Fruit fly (Drosophila melanogaster) whole organism, prepupa: ENCODE data around the gene CG43168.

Experiments
- Blimp-1 ChIP-seq: fragments of 200-800 bp; sonication (Bioruptor generic); optimal IDR thresholded peaks from 3 replicates; lab custom pipeline; 2017; ENCODE audit warnings: missing biosample characterization, missing genetic modification characterization, mild to moderate bottlenecking, moderate library complexity, missing genetic modification reagents
- CG10631 ChIP-seq: fragments of 200-800 bp; sonication (Bioruptor generic); optimal IDR thresholded peaks from 2 replicates; lab custom pipeline; 2016; ENCODE audit warnings: missing biosample characterization, missing genetic modification characterization
- CG10669 ChIP-seq: fragments of 200-800 bp; sonication (Bioruptor generic); optimal IDR thresholded peaks from 3 replicates; lab custom pipeline; 2018; ENCODE audit warnings: missing biosample characterization, mild to moderate bottlenecking, missing genetic modification characterization, moderate library complexity
- CG11762 ChIP-seq: fragments of 200-800 bp; sonication (Bioruptor generic); optimal IDR thresholded peaks from 3 replicates; lab custom pipeline; 2016; ENCODE audit warnings: missing biosample characterization, missing genetic modification characterization; ENCODE audit not compliant: insufficient read depth
- CG11902 ChIP-seq: fragments of 200-800 bp; sonication (Bioruptor generic); optimal IDR thresholded peaks from 3 replicates; lab custom pipeline; 2016; ENCODE audit warnings: missing biosample characterization, missing genetic modification characterization
- CG15336 ChIP-seq: fragments of 200-800 bp; sonication (Bioruptor generic); IDR thresholded peaks from 2 replicates; pipeline ENCODE4 v1.3.6; 2022; ENCODE audit warnings: missing biosample characterization, missing genetic modification characterization
- CG16779 ChIP-seq: fragments of 200-800 bp; sonication (Bioruptor generic); optimal IDR thresholded peaks from 3 replicates; lab custom pipeline; 2017; ENCODE audit warnings: missing biosample characterization, mild to moderate bottlenecking, missing genetic modification characterization
- CG31627 ChIP-seq: fragments of 200-800 bp; sonication (Bioruptor generic); optimal IDR thresholded peaks from 3 replicates; lab custom pipeline; 2016; ENCODE audit warnings: missing biosample characterization, missing genetic modification characterization
- CG32006 ChIP-seq: fragments of 200-800 bp; sonication (Bioruptor generic); optimal IDR thresholded peaks from 3 replicates; lab custom pipeline; 2017; ENCODE audit warnings: missing biosample characterization, mild to moderate bottlenecking, missing genetic modification characterization
- CG34406 ChIP-seq: fragments of 200-800 bp; sonication (Bioruptor generic); optimal IDR thresholded peaks from 3 replicates; lab custom pipeline; 2016; ENCODE audit warnings: missing biosample characterization, missing genetic modification characterization
- CG3919 ChIP-seq: fragments of 200-800 bp; sonication (Bioruptor generic); optimal IDR thresholded peaks from 3 replicates; lab custom pipeline; 2016; ENCODE audit warnings: missing biosample characterization, missing genetic modification characterization
- CG4318 ChIP-seq: fragments of 200-800 bp; sonication (Bioruptor generic); optimal IDR thresholded peaks from 3 replicates; lab custom pipeline; 2017; ENCODE audit warnings: missing biosample characterization, mild to moderate bottlenecking, missing genetic modification characterization
- CG6276 ChIP-seq: fragments of 200-800 bp; sonication (Bioruptor generic); optimal IDR thresholded peaks from 2 replicates; lab custom pipeline; 2017; ENCODE audit warnings: missing biosample characterization, mild to moderate bottlenecking, missing genetic modification characterization
- CG6792 ChIP-seq: fragments of 200-800 bp; sonication (Bioruptor generic); optimal IDR thresholded peaks from 3 replicates; lab custom pipeline; 2016; ENCODE audit warnings: missing biosample characterization, missing genetic modification characterization
- CG6808 ChIP-seq: fragments of 200-800 bp; sonication (Bioruptor generic); optimal IDR thresholded peaks from 3 replicates; lab custom pipeline; 2017; ENCODE audit warnings: missing biosample characterization, missing genetic modification characterization, mild to moderate bottlenecking, moderate library complexity, missing genetic modification reagents
- CG6854 ChIP-seq: fragments of 200-800 bp; sonication (Bioruptor generic); optimal IDR thresholded peaks from 2 replicates; lab custom pipeline; 2017; ENCODE audit warnings: missing biosample characterization, mild to moderate bottlenecking, missing genetic modification characterization
- CG7368 ChIP-seq: fragments of 200-800 bp; sonication (Bioruptor generic); optimal IDR thresholded peaks from 3 replicates; lab custom pipeline; 2016; ENCODE audit warnings: missing biosample characterization, missing genetic modification characterization
- CG8319 ChIP-seq: fragments of 200-800 bp; sonication (Bioruptor generic); optimal IDR thresholded peaks from 3 replicates; lab custom pipeline; 2016; ENCODE audit warnings: missing biosample characterization, missing genetic modification characterization
- CG8632 ChIP-seq: fragments of 200-800 bp; sonication (Bioruptor generic); optimal IDR thresholded peaks from 3 replicates; lab custom pipeline; 2016; ENCODE audit warnings: missing biosample characterization, missing genetic modification characterization
- Eip75B ChIP-seq: fragments of 200-800 bp; sonication (Bioruptor generic); optimal IDR thresholded peaks from 3 replicates; lab custom pipeline; 2016; ENCODE audit warnings: missing biosample characterization, missing genetic modification characterization
- Eip78C ChIP-seq: fragments of 200-800 bp; sonication (Bioruptor generic); peaks from one replicate; lab custom pipeline; 2016; ENCODE audit warnings: missing biosample characterization, missing genetic modification characterization
- Eip93F ChIP-seq: fragments of 200-800 bp; sonication (Bioruptor generic); optimal IDR thresholded peaks from 2 replicates; lab custom pipeline; 2016; ENCODE audit warnings: missing biosample characterization, mild to moderate bottlenecking, missing genetic modification characterization
- Ets21C ChIP-seq: fragments of 200-800 bp; sonication (Bioruptor generic); optimal IDR thresholded peaks from 3 replicates; lab custom pipeline; 2016; ENCODE audit warnings: missing biosample characterization, missing genetic modification characterization
- Ets96B ChIP-seq: fragments of 200-800 bp; optimal IDR thresholded peaks from 2 replicates; lab custom pipeline; 2019; ENCODE audit warnings: missing biosample characterization, mild to moderate bottlenecking, missing genetic modification characterization, moderate library complexity
- Gug ChIP-seq: fragments of 200-800 bp; sonication (Bioruptor generic); IDR thresholded peaks from 2 replicates; pipeline ENCODE4 v1.3.6; 2022; ENCODE audit warnings: missing biosample characterization, missing genetic modification characterization
- Hr39 ChIP-seq: fragments of 200-800 bp; sonication (Bioruptor generic); optimal IDR thresholded peaks from 2 replicates; lab custom pipeline; 2016; ENCODE audit warnings: missing biosample characterization, missing genetic modification characterization
- Hr4 ChIP-seq: fragments of 200-800 bp; sonication (Bioruptor generic); optimal IDR thresholded peaks from 3 replicates; lab custom pipeline; 2016; ENCODE audit warnings: missing biosample characterization, missing genetic modification characterization
- Met ChIP-seq: fragments of 200-800 bp; sonication (Bioruptor generic); optimal IDR thresholded peaks from 3 replicates; lab custom pipeline; 2016; ENCODE audit warnings: missing biosample characterization, missing genetic modification characterization
- Smox ChIP-seq: fragments of 200-800 bp; sonication (Bioruptor generic); optimal IDR thresholded peaks from 3 replicates; lab custom pipeline; 2016; ENCODE audit warnings: missing biosample characterization, missing genetic modification characterization
- Sox102F ChIP-seq: fragments of 200-800 bp; sonication (Bioruptor generic); optimal IDR thresholded peaks from 2 replicates; lab custom pipeline; 2016; ENCODE audit warnings: missing biosample characterization, mild to moderate bottlenecking, missing genetic modification characterization
- Sox15 ChIP-seq: fragments of 200-800 bp; sonication (Bioruptor generic); optimal IDR thresholded peaks from 3 replicates; lab custom pipeline; 2016; ENCODE audit warnings: missing biosample characterization, missing genetic modification characterization
- achi ChIP-seq: fragments of 200-800 bp; sonication (Bioruptor generic); optimal IDR thresholded peaks from 3 replicates; lab custom pipeline; 2016; ENCODE audit warnings: missing biosample characterization, missing genetic modification characterization
- acj6 ChIP-seq: fragments of 200-800 bp; sonication (Bioruptor generic); optimal IDR thresholded peaks from 3 replicates; lab custom pipeline; 2016; ENCODE audit warnings: missing biosample characterization, missing genetic modification characterization
- cyc ChIP-seq: fragments of 200-800 bp; sonication (Bioruptor generic); optimal IDR thresholded peaks from 3 replicates; lab custom pipeline; 2016; ENCODE audit warnings: missing biosample characterization, missing genetic modification characterization
- dac ChIP-seq: fragments of 200-800 bp; sonication (Bioruptor generic); optimal IDR thresholded peaks from 2 replicates; lab custom pipeline; 2017; ENCODE audit warnings: missing biosample characterization, mild to moderate bottlenecking, missing genetic modification characterization
- dsx ChIP-seq: fragments of 200-800 bp; optimal IDR thresholded peaks from 3 replicates; lab custom pipeline; 2019; ENCODE audit warnings: missing biosample characterization, mild to moderate bottlenecking, missing genetic modification characterization, moderate library complexity; ENCODE audit not compliant: poor library complexity, severe bottlenecking
- esn ChIP-seq: fragments of 200-800 bp; sonication (Bioruptor generic); optimal IDR thresholded peaks from 2 replicates; lab custom pipeline; 2016; ENCODE audit warnings: missing biosample characterization, mild to moderate bottlenecking, missing genetic modification characterization, moderate library complexity
- fd85E ChIP-seq: fragments of 200-800 bp; sonication (Bioruptor generic); optimal IDR thresholded peaks from 3 replicates; lab custom pipeline; 2016; ENCODE audit warnings: missing biosample characterization, missing genetic modification characterization
- fkh ChIP-seq: fragments of 200-800 bp; sonication (Bioruptor generic); optimal IDR thresholded peaks from 3 replicates; lab custom pipeline; 2017; ENCODE audit warnings: missing biosample characterization, mild to moderate bottlenecking, missing genetic modification characterization, moderate library complexity
- net ChIP-seq: fragments of 200-800 bp; sonication (Bioruptor generic); optimal IDR thresholded peaks from 3 replicates; lab custom pipeline; 2016; ENCODE audit warnings: missing biosample characterization, missing genetic modification characterization
- pdm3 ChIP-seq: fragments of 200-800 bp; sonication (Bioruptor generic); optimal IDR thresholded peaks from 3 replicates; lab custom pipeline; 2016; ENCODE audit warnings: missing biosample characterization, missing genetic modification characterization
- salr ChIP-seq, 2 experiments: fragments of 200-800 bp; sonication (Bioruptor generic); optimal IDR thresholded peaks; 3 replicates each; lab custom pipeline; 2016 to 2018; ENCODE audit warnings: missing biosample characterization in 2 of 2, missing genetic modification characterization in 2 of 2, mild to moderate bottlenecking in 1 of 2
- spab ChIP-seq: fragments of 200-800 bp; sonication (Bioruptor generic); optimal IDR thresholded peaks from 2 replicates; lab custom pipeline; 2017; ENCODE audit warnings: missing biosample characterization, mild to moderate bottlenecking, missing genetic modification characterization, missing genetic modification reagents
- svp ChIP-seq: fragments of 200-800 bp; sonication (Bioruptor generic); peaks from one replicate; lab custom pipeline; 2016; ENCODE audit warnings: missing biosample characterization, missing genetic modification characterization
- vri ChIP-seq: fragments of 200-800 bp; sonication (Bioruptor generic); optimal IDR thresholded peaks from 3 replicates; lab custom pipeline; 2016; ENCODE audit warnings: missing biosample characterization, mild to moderate bottlenecking, missing genetic modification characterization

The CG43168 gene

DNA sequence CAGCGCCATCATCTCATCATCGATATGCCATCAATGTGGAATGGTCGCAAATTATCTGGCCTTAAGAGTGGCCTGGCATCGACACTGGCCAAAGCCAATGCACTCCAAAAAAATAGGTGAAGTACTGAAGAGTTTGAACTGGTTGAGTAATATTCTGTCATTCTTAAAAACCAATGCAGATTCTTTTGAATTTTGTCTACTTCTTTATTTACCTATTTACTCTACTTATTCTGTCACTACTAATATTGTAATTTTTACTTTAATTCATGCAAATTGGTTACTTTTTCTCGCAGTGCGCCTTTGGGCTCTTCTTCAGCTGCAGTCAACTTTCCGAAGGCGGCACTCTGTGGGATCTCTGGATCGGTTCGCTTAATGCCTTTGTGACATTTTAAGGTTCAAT, 6.6 kb upstream of the CG43168 start (continued):
- TF ChIP-seq esn (GFP tag; lab: Kevin White, UChicago) (peak; percentile 66), fd85E (GFP tag; lab: Kevin White, UChicago) (no peak), vri (GFP tag; lab: Kevin White, UChicago) (peak; percentile 7), CG6808 (GFP tag; lab: Kevin White, UChicago) (peak; percentile 22), Eip75B (GFP tag; lab: Kevin White, UChicago) (peak; percentile 56), Eip93F (GFP tag; lab: Kevin White, UChicago) (no peak), dsx (peak; percentile 28), CG15336 (GFP tag; lab: Robert Waterston, UW) (peak; percentile 49), fkh (GFP tag; lab: Kevin White, UChicago) (no peak), CG8632 (GFP tag; lab: Kevin White, UChicago) (peak; percentile 61), salr (GFP tag; optimal IDR thresholded peaks at IDR 0.05; lab: Kevin White, UChicago) (no peak), CG10669 (GFP tag; lab: Kevin White, UChicago) (no peak), CG11902 (GFP tag; lab: Kevin White, UChicago) (peak; percentile 43), CG4318 (GFP tag; lab: Kevin White, UChicago) (no peak), dac (no peak), acj6 (peak; percentile 65), CG31627 (GFP tag; lab: Kevin White, UChicago) (peak; percentile 57), Hr39 (GFP tag; lab: Kevin White, UChicago) (peak; percentile 51), Sox102F (GFP tag; lab: Kevin White, UChicago) (peak; percentile 32), CG11762 (GFP tag; lab: Kevin White, UChicago) (peak; percentile 21), CG6276 (GFP tag; lab: Kevin White, UChicago) (no peak), Sox15 (GFP tag; lab: Kevin White, UChicago) (peak; percentile 64), Eip78C (GFP tag; lab: Kevin White, UChicago) (peak; percentile 92), Smox (GFP tag; lab: Kevin White, UChicago) (peak; percentile 47), Ets96B (peak; percentile 54), net (GFP tag; lab: Kevin White, UChicago) (peak; percentile 46)
- TF ChIP-seq, all 60 proteins: peak for 42

DNA sequence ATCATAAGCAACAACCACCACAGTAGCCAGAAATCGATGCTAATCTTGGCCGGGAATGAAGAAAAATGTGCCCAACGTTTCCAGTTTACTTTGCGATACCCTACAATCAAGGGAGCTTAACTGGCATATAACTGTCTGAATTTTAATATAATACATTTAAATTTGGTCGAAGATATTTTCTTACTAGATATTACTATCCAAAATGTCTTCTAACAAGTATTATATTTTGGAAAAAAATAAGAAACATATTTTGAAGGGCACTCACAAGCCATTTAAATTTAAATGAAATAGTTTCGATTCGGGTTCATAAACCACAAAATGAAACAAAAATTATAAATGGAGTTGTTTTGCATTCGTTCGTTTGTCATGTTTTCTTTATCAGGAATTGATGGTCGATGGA, 5.3 kb upstream of the CG43168 start:
- TF ChIP-seq Eip78C (GFP tag; lab: Kevin White, UChicago) = peak; percentile 94
- peak; percentile 13 for TF ChIP-seq CG11762 (GFP tag; lab: Kevin White, UChicago)
- TF ChIP-seq net (GFP tag; lab: Kevin White, UChicago) = peak; percentile 46
- TF ChIP-seq CG7368 (GFP tag; lab: Kevin White, UChicago) = peak; percentile 26
- no peak for TF ChIP-seq CG6808 (GFP tag; lab: Kevin White, UChicago)
- TF ChIP-seq svp (GFP tag; lab: Kevin White, UChicago) = peak; percentile 83
- peak; percentile 57 for TF ChIP-seq acj6
- TF ChIP-seq Blimp-1 = no peak
- TF ChIP-seq CG10631 (GFP tag; lab: Kevin White, UChicago) = peak; percentile 39
- peak; percentile 14 for TF ChIP-seq Sox15 (GFP tag; lab: Kevin White, UChicago)
- TF ChIP-seq CG8319 (GFP tag; lab: Kevin White, UChicago) = peak; percentile 40
- peak; percentile 16 for TF ChIP-seq Ets21C (GFP tag; lab: Kevin White, UChicago)
- TF ChIP-seq cyc (GFP tag; lab: Kevin White, UChicago) = peak; percentile 42
- TF ChIP-seq Eip93F (GFP tag; lab: Kevin White, UChicago) = no peak
- peak; percentile 72 for TF ChIP-seq CG34406 (GFP tag; lab: Kevin White, UChicago)
- TF ChIP-seq CG8632 (GFP tag; lab: Kevin White, UChicago) = peak; percentile 65
- no peak for TF ChIP-seq fkh (GFP tag; lab: Kevin White, UChicago)
- TF ChIP-seq CG15336 (GFP tag; lab: Robert Waterston, UW) = peak; percentile 26; the same call in 1 of the 2 replicates
- peak; percentile 68 for TF ChIP-seq esn (GFP tag; lab: Kevin White, UChicago)
- TF ChIP-seq Gug (GFP tag; lab: Robert Waterston, UW) = no peak
- TF ChIP-seq CG6792 (GFP tag; lab: Kevin White, UChicago) = peak; percentile 70
- TF ChIP-seq spab (GFP tag; lab: Kevin White, UChicago) = peak; percentile 11
- no peak for TF ChIP-seq dac
- TF ChIP-seq CG16779 (tag; lab: Kevin White, UChicago) = no peak
- TF ChIP-seq CG10669 (GFP tag; lab: Kevin White, UChicago) = peak; percentile 49
- TF ChIP-seq CG32006 = no peak
- TF ChIP-seq CG4318 (GFP tag; lab: Kevin White, UChicago) = no peak
- TF ChIP-seq Met (GFP tag; lab: Kevin White, UChicago) = peak; percentile 61
- TF ChIP-seq Eip75B (GFP tag; lab: Kevin White, UChicago) = peak; percentile 43
- TF ChIP-seq dsx = peak; percentile 16
- peak; percentile 10 for TF ChIP-seq vri (GFP tag; lab: Kevin White, UChicago)
- TF ChIP-seq CG11902 (GFP tag; lab: Kevin White, UChicago) = peak; percentile 35
- no peak for TF ChIP-seq Hr4 (GFP tag; lab: Kevin White, UChicago)
- no peak for TF ChIP-seq CG6854 (GFP tag; lab: Kevin White, UChicago)
- peak; percentile 57 for TF ChIP-seq CG3919
- TF ChIP-seq salr (GFP tag; optimal IDR thresholded peaks at IDR 0.05; lab: Kevin White, UChicago) = no peak
- TF ChIP-seq CG31627 (GFP tag; lab: Kevin White, UChicago) = peak; percentile 39
- peak; percentile 54 for TF ChIP-seq pdm3 (GFP tag; lab: Kevin White, UChicago)
- peak; percentile 46 for TF ChIP-seq Hr39 (GFP tag; lab: Kevin White, UChicago)
- peak; percentile 38 for TF ChIP-seq achi (GFP tag; lab: Kevin White, UChicago)
- peak; percentile 50 for TF ChIP-seq Sox102F (GFP tag; lab: Kevin White, UChicago)
